Worm (Caenorhabditis elegans) whole organism, young adult: ENCODE measurements around the gene srz-29.
A peak's percentile ranks its signal among the peaks of the same experiment; 100 is the strongest.

ENCODE experiments used
- B0261.1 ChIP-seq: sonication (generic microtip); optimal IDR thresholded peaks from 2 replicates; lab custom pipeline; 2016; ENCODE audit warnings: mild to moderate bottlenecking, missing genetic modification characterization, moderate library complexity, missing compliant biosample characterization
- B0336.3 ChIP-seq: fragments of 200-800 bp; sonication (Bioruptor generic); IDR thresholded peaks from 2 replicates; pipeline ENCODE4 v1.3.6; 2022; ENCODE audit warnings: missing genetic modification characterization, missing compliant biosample characterization
- F23B12.7 ChIP-seq: sonication (generic microtip); optimal IDR thresholded peaks from 2 replicates; lab custom pipeline; 2017; ENCODE audit warnings: missing genetic modification characterization, mild to moderate bottlenecking, missing compliant biosample characterization, antibody characterized with exemption, moderate library complexity; ENCODE audit not compliant: insufficient read depth
- F37B4.10 ChIP-seq: fragments of 200-800 bp; sonication (Bioruptor generic); IDR thresholded peaks from 2 replicates; pipeline ENCODE4 v1.3.6; 2022; ENCODE audit warnings: missing genetic modification characterization, missing compliant biosample characterization
- F39B2.1 ChIP-seq: fragments of 200-800 bp; sonication (Bioruptor generic); IDR thresholded peaks from 2 replicates; pipeline ENCODE4 v1.3.6; 2022; ENCODE audit warnings: missing genetic modification reagents, missing genetic modification characterization, missing compliant biosample characterization
- F57A8.1 ChIP-seq: fragments of 200-800 bp; sonication (Bioruptor generic); optimal IDR thresholded peaks from 2 replicates; lab custom pipeline; 2018; ENCODE audit warnings: mild to moderate bottlenecking, missing genetic modification characterization, moderate library complexity, missing compliant biosample characterization
- F57C9.4 ChIP-seq: sonication (generic microtip); optimal IDR thresholded peaks from 2 replicates; lab custom pipeline; 2017; ENCODE audit warnings: mild to moderate bottlenecking, missing genetic modification characterization, missing compliant biosample characterization
- K12H6.12 ChIP-seq: fragments of 200-800 bp; sonication (Bioruptor generic); optimal IDR thresholded peaks from 2 replicates; lab custom pipeline; 2018; ENCODE audit warnings: mild to moderate bottlenecking, missing genetic modification characterization, missing compliant biosample characterization
- Y56A3A.18 ChIP-seq: fragments of 200-800 bp; sonication (Bioruptor generic); IDR thresholded peaks from 2 replicates; pipeline ENCODE4 v1.3.6; 2022; ENCODE audit warnings: missing genetic modification reagents, missing genetic modification characterization, missing compliant biosample characterization
- Y95B8A.8 ChIP-seq: fragments of 200-800 bp; sonication (Bioruptor generic); IDR thresholded peaks from 2 replicates; pipeline ENCODE4 v1.3.6; 2022; ENCODE audit warnings: missing genetic modification reagents, missing genetic modification characterization, missing compliant biosample characterization
- ZK185.1 ChIP-seq: sonication (generic microtip); optimal IDR thresholded peaks from 2 replicates; lab custom pipeline; 2016; ENCODE audit warnings: mild to moderate bottlenecking, missing genetic modification characterization, missing compliant biosample characterization; ENCODE audit not compliant: poor library complexity, severe bottlenecking
- akir-1 ChIP-seq: fragments of 200-800 bp; sonication (Bioruptor generic); optimal IDR thresholded peaks from 2 replicates; lab custom pipeline; 2018; ENCODE audit warnings: mild to moderate bottlenecking, missing genetic modification characterization, moderate library complexity, missing compliant biosample characterization
- ama-1 ChIP-seq, 3 experiments: fragments of 150-350 bp in 1 of 3; sonication (generic microtip) in 2 of 3; optimal IDR thresholded peaks; 2 replicates each; lab custom pipeline; 2014 to 2018; ENCODE audit warnings: missing biosample characterization in 2 of 3, missing genetic modification characterization in 2 of 3, missing genetic modification reagents in 2 of 3
- atf-7 ChIP-seq: sonication (generic microtip); optimal IDR thresholded peaks from 2 replicates; lab custom pipeline; 2017; ENCODE audit warnings: mild to moderate bottlenecking, missing genetic modification characterization, missing compliant biosample characterization
- bed-2 ChIP-seq: fragments of 200-800 bp; sonication (Bioruptor generic); IDR thresholded peaks from 2 replicates; pipeline ENCODE4 v1.3.6; 2022; ENCODE audit warnings: missing genetic modification reagents, missing genetic modification characterization, missing compliant biosample characterization
- cebp-2 ChIP-seq: fragments of 200-800 bp; sonication (Bioruptor generic); IDR thresholded peaks from 2 replicates; pipeline ENCODE4 v1.3.6; 2022; ENCODE audit warnings: missing genetic modification characterization, missing compliant biosample characterization
- ceh-79 ChIP-seq: sonication (generic microtip); optimal IDR thresholded peaks from 2 replicates; lab custom pipeline; 2017; ENCODE audit warnings: mild to moderate bottlenecking, missing genetic modification characterization, missing compliant biosample characterization
- die-1 ChIP-seq: sonication (generic microtip); optimal IDR thresholded peaks from 2 replicates; lab custom pipeline; 2016; ENCODE audit warnings: missing genotype, mild to moderate bottlenecking, missing genetic modification characterization, missing compliant biosample characterization
- dox-1 ChIP-seq: fragments of 200-800 bp; sonication (Bioruptor generic); IDR thresholded peaks from 2 replicates; pipeline ENCODE4 v1.3.6; 2022; ENCODE audit warnings: missing genetic modification reagents, missing genetic modification characterization, missing compliant biosample characterization
- egrh-3 ChIP-seq: fragments of 200-800 bp; sonication (Bioruptor generic); IDR thresholded peaks from 2 replicates; pipeline ENCODE4 v1.3.6; 2022; ENCODE audit warnings: missing genetic modification reagents, missing genetic modification characterization, missing compliant biosample characterization
- gei-17 ChIP-seq: fragments of 200-800 bp; sonication (Bioruptor generic); optimal IDR thresholded peaks from 2 replicates; lab custom pipeline; 2018; ENCODE audit warnings: mild to moderate bottlenecking, missing genetic modification characterization, missing compliant biosample characterization
- him-1 ChIP-seq: sonication (generic microtip); optimal IDR thresholded peaks from 2 replicates; lab custom pipeline; 2016; ENCODE audit warnings: missing genotype, missing genetic modification reagents, missing genetic modification characterization, missing compliant biosample characterization
- lin-35 ChIP-seq, 3 experiments: fragments of 150-350 bp in 2 of 3; sonication (generic microtip) in 1 of 3; optimal IDR thresholded peaks; 2 replicates each; lab custom pipeline; 2014 to 2018; ENCODE audit warnings: missing biosample characterization in 3 of 3, missing genetic modification characterization in 3 of 3, missing genetic modification reagents in 3 of 3
- lir-1 ChIP-seq: fragments of 200-800 bp; sonication (Bioruptor generic); conservative IDR thresholded peaks from 2 replicates; pipeline ENCODE4 v1.3.6; 2022; ENCODE audit warnings: missing genetic modification reagents, missing genetic modification characterization, missing compliant biosample characterization
- lsy-27 ChIP-seq: sonication (generic microtip); optimal IDR thresholded peaks from 2 replicates; lab custom pipeline; 2017; ENCODE audit warnings: missing genetic modification characterization, mild to moderate bottlenecking, missing compliant biosample characterization, antibody characterized with exemption, missing genotype, borderline replicate concordance; ENCODE audit not compliant: insufficient read depth
- madf-10 ChIP-seq: sonication (generic microtip); optimal IDR thresholded peaks from 2 replicates; lab custom pipeline; 2016; ENCODE audit warnings: mild to moderate bottlenecking, missing genetic modification characterization, missing compliant biosample characterization
- madf-6 ChIP-seq: fragments of 200-800 bp; sonication (Bioruptor generic); IDR thresholded peaks from 2 replicates; pipeline ENCODE4 v1.3.6; 2022; ENCODE audit warnings: missing genetic modification reagents, missing genetic modification characterization, missing compliant biosample characterization
- mel-28 ChIP-seq: sonication (generic microtip); optimal IDR thresholded peaks from 2 replicates; lab custom pipeline; 2016; ENCODE audit warnings: borderline replicate concordance, mild to moderate bottlenecking, missing genetic modification characterization, missing compliant biosample characterization
- nfya-2 ChIP-seq: fragments of 200-800 bp; sonication (Bioruptor generic); IDR thresholded peaks from 2 replicates; pipeline ENCODE4 v1.3.6; 2022; ENCODE audit warnings: missing genetic modification reagents, missing genetic modification characterization, missing compliant biosample characterization
- nfyb-1 ChIP-seq: fragments of 200-800 bp; sonication (Bioruptor generic); IDR thresholded peaks from 2 replicates; pipeline ENCODE4 v1.3.6; 2022; ENCODE audit warnings: missing genetic modification reagents, missing genetic modification characterization, missing compliant biosample characterization
- nhr-120 ChIP-seq: fragments of 200-800 bp; sonication (Bioruptor generic); IDR thresholded peaks from 2 replicates; pipeline ENCODE4 v1.3.6; 2022; ENCODE audit warnings: missing genetic modification characterization, missing compliant biosample characterization
- nhr-27 ChIP-seq: fragments of 200-800 bp; sonication (Bioruptor generic); optimal IDR thresholded peaks from 2 replicates; lab custom pipeline; 2018; ENCODE audit warnings: mild to moderate bottlenecking, missing genetic modification characterization, moderate library complexity, missing compliant biosample characterization
- nhr-80 ChIP-seq: sonication (generic microtip); optimal IDR thresholded peaks from 2 replicates; lab custom pipeline; 2016; ENCODE audit warnings: missing genetic modification characterization, missing compliant biosample characterization
- snpc-4 ChIP-seq, 5 experiments: fragments of 150-350 bp in 1 of 5; sonication (generic microtip) in 4 of 5; optimal IDR thresholded peaks; 2 replicates each; lab custom pipeline; 2014 to 2018; ENCODE audit warnings: missing genetic modification characterization in 5 of 5, missing biosample characterization in 3 of 5, antibody characterized with exemption in 2 of 5, mild to moderate bottlenecking in 2 of 5, missing compliant biosample characterization in 2 of 5, missing genotype in 2 of 5, moderate library complexity in 2 of 5, missing genetic modification reagents in 1 of 5
- sptf-2 ChIP-seq: fragments of 200-800 bp; sonication (Bioruptor generic); optimal IDR thresholded peaks from 2 replicates; lab custom pipeline; 2018; ENCODE audit warnings: mild to moderate bottlenecking, missing genetic modification characterization, missing compliant biosample characterization
- tlf-1 ChIP-seq: fragments of 200-800 bp; sonication (Bioruptor generic); optimal IDR thresholded peaks from 2 replicates; lab custom pipeline; 2018; ENCODE audit warnings: mild to moderate bottlenecking, missing genetic modification characterization, missing compliant biosample characterization
- unc-130 ChIP-seq: sonication (generic microtip); optimal IDR thresholded peaks from 2 replicates; lab custom pipeline; 2016; ENCODE audit warnings: missing genetic modification reagents, missing genetic modification characterization, missing compliant biosample characterization
- zfh-2 ChIP-seq: fragments of 200-800 bp; sonication (Bioruptor generic); conservative IDR thresholded peaks from 2 replicates; pipeline ENCODE4 v1.3.6; 2022; ENCODE audit warnings: missing genetic modification reagents, missing genetic modification characterization, missing compliant biosample characterization
- ztf-22 ChIP-seq: fragments of 200-800 bp; sonication (Bioruptor generic); optimal IDR thresholded peaks from 2 replicates; lab custom pipeline; 2018; ENCODE audit warnings: mild to moderate bottlenecking, missing genetic modification characterization, moderate library complexity, missing compliant biosample characterization

srz-29 gene

DNA sequence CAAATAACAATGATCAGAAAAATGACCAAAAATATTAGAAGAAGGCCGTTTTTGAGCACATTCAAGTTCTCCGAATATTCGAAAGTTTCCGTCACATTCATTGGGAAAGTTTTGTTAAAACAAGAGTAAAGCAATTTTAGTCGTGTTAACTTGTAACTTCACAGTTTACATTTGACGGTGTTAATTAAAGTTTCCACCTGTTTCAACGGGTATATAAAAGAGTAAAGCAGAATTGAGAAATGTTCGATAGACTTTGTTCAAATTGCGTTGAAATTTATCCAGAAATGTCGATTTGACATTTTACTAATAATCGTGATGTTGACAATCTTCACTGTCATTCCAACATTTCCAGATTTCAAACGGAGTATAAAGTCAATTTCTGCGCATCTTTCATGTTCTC lies at the start of gene srz-29:
srz-29 (minus strand) TSS at position 101 of the 400 bp plus-strand sequence.
- no peak for TF ChIP-seq F37B4.10 (GFP tag; lab: Robert Waterston, UW)
- no peak for TF ChIP-seq B0336.3
- no peak for TF ChIP-seq nfyb-1 (GFP tag; lab: Robert Waterston, UW)
- TF ChIP-seq him-1 (tag; lab: Kevin White, UChicago) = no peak
- no peak for TF ChIP-seq ceh-79 (tag; lab: Kevin White, UChicago)
- no peak for TF ChIP-seq ZK185.1
- no peak for TF ChIP-seq die-1 (tag; lab: Kevin White, UChicago)
- no peak for TF ChIP-seq B0261.1
- no peak for TF ChIP-seq dox-1 (GFP tag; lab: Robert Waterston, UW)
- TF ChIP-seq snpc-4 (GFP tag; optimal IDR thresholded peaks at IDR 0.05; lab: Kevin White, UChicago) = no peak
- TF ChIP-seq snpc-4 (tag; optimal IDR thresholded peaks at IDR 0.05; lab: Kevin White, UChicago) = no peak
- no peak for TF ChIP-seq F23B12.7 (tag; lab: Kevin White, UChicago)
- TF ChIP-seq nhr-80 (tag; lab: Kevin White, UChicago) = no peak
- no peak for TF ChIP-seq lin-35 (GFP tag; optimal IDR thresholded peaks at IDR 0.05; lab: Kevin White, UChicago)
- TF ChIP-seq lsy-27 = no peak
- TF ChIP-seq mel-28 (tag; lab: Kevin White, UChicago) = no peak
- no peak for TF ChIP-seq akir-1
- TF ChIP-seq nhr-27 = no peak
- TF ChIP-seq lir-1 (GFP tag; lab: Robert Waterston, UW) = no peak
- no peak for TF ChIP-seq unc-130 (GFP tag; lab: Kevin White, UChicago)

DNA sequence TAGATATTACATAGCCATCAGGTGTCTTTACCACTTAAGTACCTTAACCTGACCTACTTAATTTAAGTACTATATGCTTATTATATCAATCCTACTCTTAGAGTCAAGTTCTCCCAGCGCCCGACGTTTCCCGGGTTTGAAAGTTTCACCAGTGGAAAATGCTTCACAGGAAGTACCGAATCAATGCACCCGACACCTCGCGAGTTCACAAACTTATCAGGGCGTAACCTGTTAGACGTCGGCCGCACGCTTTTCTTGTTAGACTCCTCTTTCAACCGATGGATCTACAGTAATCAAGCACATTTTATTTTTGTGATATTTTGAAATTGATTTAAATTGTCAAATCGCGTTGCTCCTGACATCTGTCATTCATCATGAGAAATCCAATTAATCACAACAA lies 49.6 kb upstream of the srz-29 start:
- TF ChIP-seq Y56A3A.18 (GFP tag; lab: Robert Waterston, UW) (no peak), zfh-2 (GFP tag; lab: Robert Waterston, UW) (no peak), sptf-2 (GFP tag; lab: Kevin White, UChicago) (no peak), nfya-2 (GFP tag; lab: Robert Waterston, UW) (no peak), egrh-3 (no peak), snpc-4 (GFP tag; optimal IDR thresholded peaks at IDR 0.05; lab: Kevin White, UChicago) (no peak), snpc-4 (tag; optimal IDR thresholded peaks at IDR 0.05; lab: Kevin White, UChicago) (peak in 2 of 4 experiments; percentile 54 to 67)
- TF ChIP-seq, all 124 proteins: peak for 1

DNA sequence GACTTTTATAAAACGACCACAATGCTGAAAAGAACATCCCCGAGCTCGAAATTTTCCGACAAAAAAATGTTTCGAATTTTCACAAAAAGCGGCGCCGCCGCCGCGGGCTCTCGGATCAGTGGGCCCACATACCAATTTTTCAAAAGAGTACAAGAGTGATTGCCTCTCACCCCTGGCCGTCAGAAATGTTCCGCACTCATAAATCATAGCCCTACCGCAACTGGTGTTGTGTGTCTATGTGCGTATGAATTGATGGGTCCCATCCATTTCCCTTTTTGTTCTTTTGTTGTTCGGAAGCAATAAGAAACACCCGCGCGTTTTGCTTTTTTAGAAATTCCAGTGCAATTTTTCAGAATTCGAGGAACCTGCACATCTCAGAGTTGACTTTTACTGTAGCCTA lies 48.9 kb upstream of the srz-29 start:
- TF ChIP-seq cebp-2 (0 out of 2 replicates have a peak, but pooled peaks have one; percentile 12), nhr-120 (GFP tag; lab: Robert Waterston, UW) (no peak), gei-17 (GFP tag; lab: Kevin White, UChicago) (no peak)

- TF ChIP-seq K12H6.12 (tag; lab: Kevin White, UChicago) = no peak
- TF ChIP-seq ztf-22 (GFP tag; lab: Kevin White, UChicago) = no peak
- TF ChIP-seq, all 124 proteins: peak for 0
These were observed 48.3 kb upstream of the srz-29 start for ce11 chrIV:13693976-13694375.

- TF ChIP-seq akir-1 = no peak
- TF ChIP-seq tlf-1 (GFP tag; lab: Kevin White, UChicago) = no peak
- TF ChIP-seq F23B12.7 (tag; lab: Kevin White, UChicago) = no peak
- no peak for TF ChIP-seq Y95B8A.8
- no peak for TF ChIP-seq F57C9.4 (tag; lab: Kevin White, UChicago)
- TF ChIP-seq F39B2.1 (GFP tag; lab: Robert Waterston, UW) = no peak
- TF ChIP-seq gei-17 (GFP tag; lab: Kevin White, UChicago) = no peak
- TF ChIP-seq madf-10 (tag; lab: Kevin White, UChicago) = no peak
- no peak for TF ChIP-seq bed-2
- no peak for TF ChIP-seq atf-7 (tag; lab: Kevin White, UChicago)
- no peak for TF ChIP-seq ama-1 (optimal IDR thresholded peaks at IDR 0.05; lab: Kevin White, UChicago)
- no peak for TF ChIP-seq ama-1 (GFP tag; optimal IDR thresholded peaks at IDR 0.05; lab: Kevin White, UChicago)
- TF ChIP-seq unc-130 (GFP tag; lab: Kevin White, UChicago) = no peak
- TF ChIP-seq madf-6 (GFP tag; lab: Robert Waterston, UW) = no peak
- no peak for TF ChIP-seq B0336.3
- TF ChIP-seq F57A8.1 (GFP tag; lab: Kevin White, UChicago) = no peak
These were observed 46.8 kb upstream of the srz-29 start for ce11 chrIV:13692522-13692921.
